Worm (Caenorhabditis elegans) whole organism, mixed stage, embryonic: Measurements from ENCODE around the gene col-146.

Experiments
- M03D4.4 ChIP-seq: sonication (generic microtip); optimal IDR thresholded peaks from 2 replicates; lab custom pipeline; 2017; ENCODE audit warnings: mild to moderate bottlenecking, missing genetic modification characterization, missing compliant biosample characterization
- bed-3 ChIP-seq: fragments of 200-800 bp; sonication (Bioruptor generic); optimal IDR thresholded peaks from 3 replicates; lab custom pipeline; 2018; ENCODE audit warnings: mild to moderate bottlenecking, missing genetic modification characterization, moderate library complexity, missing compliant biosample characterization
- blmp-1 ChIP-seq: fragments of 150-350 bp; optimal IDR thresholded peaks from 2 replicates; lab custom pipeline; 2014; ENCODE audit warnings: missing biosample characterization, missing genetic modification characterization
- ceh-39 ChIP-seq: fragments of 150-350 bp; optimal IDR thresholded peaks from 2 replicates; lab custom pipeline; 2014; ENCODE audit warnings: missing biosample characterization, missing genetic modification characterization
- ceh-43 ChIP-seq: fragments of 200-800 bp; sonication (Bioruptor generic); optimal IDR thresholded peaks from 2 replicates; lab custom pipeline; 2018; ENCODE audit warnings: mild to moderate bottlenecking, missing genetic modification characterization, moderate library complexity, missing compliant biosample characterization
- ceh-83 ChIP-seq: fragments of 200-800 bp; sonication (Bioruptor generic); optimal IDR thresholded peaks from 2 replicates; lab custom pipeline; 2018; ENCODE audit warnings: mild to moderate bottlenecking, missing genetic modification characterization, missing compliant biosample characterization
- cnd-1 ChIP-seq: fragments of 200-800 bp; sonication (Bioruptor generic); optimal IDR thresholded peaks from 2 replicates; lab custom pipeline; 2018; ENCODE audit warnings: mild to moderate bottlenecking, missing genetic modification characterization, missing compliant biosample characterization
- drap-1 ChIP-seq: fragments of 200-800 bp; sonication (Bioruptor generic); optimal IDR thresholded peaks from 3 replicates; lab custom pipeline; 2018; ENCODE audit warnings: mild to moderate bottlenecking, missing genetic modification characterization, missing compliant biosample characterization
- elt-1 ChIP-seq: sonication (generic microtip); optimal IDR thresholded peaks from 2 replicates; lab custom pipeline; 2017; ENCODE audit warnings: missing genetic modification characterization, mild to moderate bottlenecking, missing compliant biosample characterization, antibody characterized with exemption, moderate library complexity, borderline replicate concordance; ENCODE audit not compliant: insufficient read depth
- flh-1 ChIP-seq: fragments of 200-800 bp; sonication (Bioruptor generic); optimal IDR thresholded peaks from 2 replicates; lab custom pipeline; 2018; ENCODE audit warnings: mild to moderate bottlenecking, missing genetic modification characterization, moderate library complexity, missing compliant biosample characterization
- hlh-1 ChIP-seq: fragments of 150-350 bp; optimal IDR thresholded peaks from 2 replicates; lab custom pipeline; 2014; ENCODE audit warnings: missing biosample characterization, missing genetic modification reagents, missing genetic modification characterization
- lin-13 ChIP-seq: fragments of 150-350 bp; optimal IDR thresholded peaks from 2 replicates; lab custom pipeline; 2014; ENCODE audit warnings: missing biosample characterization, missing genetic modification characterization
- mab-5 ChIP-seq: fragments of 150-350 bp; optimal IDR thresholded peaks from 2 replicates; lab custom pipeline; 2014; ENCODE audit warnings: missing biosample characterization, missing genetic modification characterization
- mls-2 ChIP-seq: sonication (generic microtip); optimal IDR thresholded peaks from 2 replicates; lab custom pipeline; 2016; ENCODE audit warnings: mild to moderate bottlenecking, missing genetic modification characterization, moderate library complexity, missing compliant biosample characterization
- nhr-12 ChIP-seq: fragments of 150-350 bp; optimal IDR thresholded peaks from 2 replicates; lab custom pipeline; 2014; ENCODE audit warnings: missing biosample characterization, missing genetic modification characterization
- nhr-2 ChIP-seq: fragments of 150-350 bp; optimal IDR thresholded peaks from 2 replicates; lab custom pipeline; 2014; ENCODE audit warnings: missing biosample characterization, missing genetic modification characterization
- nhr-237 ChIP-seq: fragments of 150-350 bp; optimal IDR thresholded peaks from 2 replicates; lab custom pipeline; 2014; ENCODE audit warnings: missing biosample characterization, missing genetic modification characterization
- sem-2 ChIP-seq: fragments of 200-800 bp; sonication (Bioruptor generic); optimal IDR thresholded peaks from 2 replicates; lab custom pipeline; 2018; ENCODE audit warnings: mild to moderate bottlenecking, missing genetic modification characterization, missing compliant biosample characterization
- snpc-4 ChIP-seq: fragments of 150-350 bp; optimal IDR thresholded peaks from 2 replicates; lab custom pipeline; 2014; ENCODE audit warnings: missing biosample characterization, missing genetic modification characterization
- sptf-1 ChIP-seq: sonication (generic microtip); optimal IDR thresholded peaks from 2 replicates; lab custom pipeline; 2017; ENCODE audit warnings: mild to moderate bottlenecking, missing genetic modification characterization, moderate library complexity, missing compliant biosample characterization
- tbx-8 ChIP-seq: fragments of 200-800 bp; sonication (Bioruptor generic); optimal IDR thresholded peaks from 2 replicates; lab custom pipeline; 2018; ENCODE audit warnings: mild to moderate bottlenecking, missing genetic modification characterization, moderate library complexity, missing compliant biosample characterization
- unc-120 ChIP-seq: sonication (generic microtip); optimal IDR thresholded peaks from 2 replicates; lab custom pipeline; 2017; ENCODE audit warnings: missing genetic modification characterization, missing compliant biosample characterization; ENCODE audit not compliant: poor library complexity, severe bottlenecking
- unc-39 ChIP-seq: fragments of 150-350 bp; optimal IDR thresholded peaks from 2 replicates; lab custom pipeline; 2014; ENCODE audit warnings: missing biosample characterization, missing genetic modification characterization
- unc-62 ChIP-seq: fragments of 150-350 bp; optimal IDR thresholded peaks from 2 replicates; lab custom pipeline; 2014; ENCODE audit warnings: missing biosample characterization, missing genetic modification reagents, missing genetic modification characterization

Gene col-146

DNA sequence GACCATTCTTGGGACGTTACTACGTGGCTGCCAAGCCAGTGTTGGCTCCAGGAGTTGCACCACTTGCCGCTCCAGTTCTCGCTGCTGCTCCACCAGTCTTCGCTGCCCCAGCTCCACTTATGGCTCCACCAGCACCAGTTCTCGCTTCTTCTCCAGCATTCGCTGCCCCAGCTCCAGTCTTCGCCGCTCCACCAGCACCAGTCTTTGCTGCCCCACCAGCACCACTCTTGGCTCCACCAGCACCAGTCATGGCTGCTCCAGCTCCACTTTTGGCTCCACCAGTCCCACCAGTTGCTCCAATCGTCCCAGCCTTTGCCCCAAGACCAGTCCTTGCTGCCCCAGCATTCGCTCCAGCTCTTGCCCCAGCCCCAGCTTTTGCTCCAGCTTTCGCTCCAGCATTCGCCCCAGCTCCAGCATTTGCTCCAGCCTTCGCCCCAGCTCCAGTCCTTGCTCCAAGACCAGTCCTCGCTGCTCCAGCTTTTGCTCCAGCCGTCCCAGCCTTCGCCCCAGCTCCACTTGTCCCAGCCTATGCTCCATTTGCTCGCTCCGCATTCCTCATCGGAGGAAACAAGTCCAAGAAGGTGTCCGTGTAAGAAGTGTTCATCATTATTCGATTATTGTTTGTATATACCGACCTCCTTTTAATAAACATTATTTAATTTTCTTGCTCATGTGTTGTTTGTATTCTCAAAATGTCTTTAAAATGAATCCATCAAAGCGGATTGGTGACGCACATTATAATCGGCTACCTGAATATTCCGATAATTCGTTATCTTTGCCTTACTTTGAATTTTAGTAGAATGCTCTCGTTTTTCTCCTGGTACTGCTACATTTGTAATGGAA, 3.9 kb upstream of the col-146 start, which contains the start of gene T06E4.7:
TSS of gene T06E4.7 (plus strand) at position 793 of the 843 bp plus-strand sequence.
- no peak for TF ChIP-seq elt-1 (tag; lab: Kevin White, UChicago)
- no peak for TF ChIP-seq sem-2
- no peak for TF ChIP-seq nhr-2 (tag; lab: Kevin White, UChicago)
- TF ChIP-seq cnd-1: no peak
- no peak for TF ChIP-seq mls-2 (tag; lab: Kevin White, UChicago)
- no peak for TF ChIP-seq M03D4.4 (tag; lab: Kevin White, UChicago)
- no peak for TF ChIP-seq unc-62 (GFP tag; lab: Kevin White, UChicago)
- TF ChIP-seq drap-1 (GFP tag; lab: Kevin White, UChicago): no peak
- no peak for TF ChIP-seq blmp-1 (tag; lab: Kevin White, UChicago)
- TF ChIP-seq unc-120 (tag; lab: Kevin White, UChicago): no peak
- no peak for TF ChIP-seq sptf-1
- TF ChIP-seq ceh-39: no peak
- TF ChIP-seq hlh-1: no peak
- TF ChIP-seq bed-3 (GFP tag; lab: Kevin White, UChicago): no peak

DNA sequence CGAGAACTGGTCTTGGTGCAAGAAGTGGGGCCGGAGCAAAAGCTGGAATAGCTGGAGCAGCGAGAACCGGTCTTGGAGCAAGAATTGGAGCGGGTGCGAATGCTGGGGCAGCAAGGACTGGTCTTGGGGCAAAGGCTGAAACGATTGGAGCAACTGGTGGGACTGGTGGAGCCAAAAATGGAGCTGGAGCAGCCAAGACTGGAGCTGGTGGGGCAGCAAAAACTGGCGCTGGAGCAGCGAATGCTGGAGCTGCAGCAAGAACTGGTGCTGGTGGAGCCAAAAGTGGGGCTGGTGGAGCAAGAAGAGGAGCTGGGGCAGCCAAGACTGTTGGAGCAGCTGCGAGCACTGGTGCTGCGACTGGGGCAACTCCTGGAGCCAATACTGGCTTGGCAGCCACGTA, 1.1 kb upstream of the col-146 start:
- TF ChIP-seq drap-1 (GFP tag; lab: Kevin White, UChicago): no peak

DNA sequence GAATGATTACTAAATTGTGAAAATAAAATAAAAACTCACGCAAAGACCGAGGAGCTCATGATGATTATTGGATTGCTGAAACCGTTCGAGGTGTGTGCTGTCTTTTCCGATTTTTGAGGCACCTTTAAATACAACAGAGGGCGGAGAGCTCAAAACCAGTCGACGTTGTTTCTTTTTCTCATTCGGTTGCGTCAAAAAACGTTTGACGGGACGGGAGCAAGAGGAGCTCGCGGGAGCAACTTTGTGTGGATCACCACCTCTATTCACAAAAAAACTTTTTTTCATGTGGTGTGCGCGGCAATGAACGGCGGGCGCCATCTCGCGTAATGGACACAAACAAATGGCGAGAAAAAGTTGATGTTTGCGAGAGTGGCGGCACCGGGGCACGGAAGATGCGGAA, 629 bp upstream of the col-146 start, which contains the start of gene idpc-3:
TSS of gene idpc-3 (minus strand) at position 101 of the 400 bp plus-strand sequence.
- TF ChIP-seq unc-39 (no peak), mab-5 (tag; lab: Kevin White, UChicago) (no peak), ceh-43 (GFP tag; lab: Kevin White, UChicago) (no peak)

DNA sequence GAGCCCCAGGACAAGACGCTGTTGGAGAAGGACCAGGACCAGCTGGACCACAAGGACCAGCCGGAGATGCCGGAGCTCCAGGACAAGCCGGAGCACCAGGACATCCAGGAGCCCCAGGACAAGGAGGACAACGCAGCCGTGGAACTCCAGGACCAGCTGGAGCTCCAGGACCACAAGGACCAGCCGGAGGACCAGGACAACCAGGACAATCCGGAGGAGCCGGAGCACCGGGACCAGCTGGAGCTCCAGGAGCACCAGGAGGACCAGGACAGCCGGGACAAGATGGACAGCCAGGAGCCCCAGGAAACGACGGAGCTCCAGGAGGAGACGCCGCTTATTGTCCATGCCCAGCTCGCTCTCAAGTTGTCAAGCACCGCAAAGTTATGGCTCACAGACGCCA, 799 bp downstream of the col-146 start:
- TF ChIP-seq blmp-1 (tag; lab: Kevin White, UChicago): no peak
- TF ChIP-seq unc-39: no peak
- TF ChIP-seq tbx-8 (GFP tag; lab: Kevin White, UChicago): no peak
- TF ChIP-seq mls-2 (tag; lab: Kevin White, UChicago): no peak
- no peak for TF ChIP-seq ceh-83 (GFP tag; lab: Kevin White, UChicago)
- no peak for TF ChIP-seq sem-2
- TF ChIP-seq nhr-12 (tag; lab: Kevin White, UChicago): no peak
- no peak for TF ChIP-seq sptf-1
- TF ChIP-seq mab-5 (tag; lab: Kevin White, UChicago): no peak

DNA sequence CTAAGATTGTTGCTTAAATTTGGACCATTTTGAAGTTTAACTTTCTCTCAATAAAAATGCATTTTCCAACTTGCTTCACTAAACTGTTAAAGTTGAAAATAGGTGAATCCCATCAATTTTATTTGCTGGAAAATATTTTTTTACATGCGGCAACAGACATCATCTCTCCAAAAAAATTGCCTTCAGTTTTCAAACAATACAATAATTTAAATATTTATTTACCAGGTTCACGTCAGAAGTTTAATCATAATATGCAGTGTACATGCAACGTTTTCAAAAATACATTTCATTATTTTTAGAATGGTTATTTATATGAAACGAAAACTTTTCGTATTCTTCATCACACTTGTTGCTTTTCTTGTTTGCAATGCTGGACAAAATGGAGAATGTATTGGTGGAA, 1.2 kb downstream of the col-146 start, which contains the start of gene T06E4.5:
TSS of gene T06E4.5 (plus strand) at position 301 of the 400 bp plus-strand sequence.
- TF ChIP-seq bed-3 (GFP tag; lab: Kevin White, UChicago) (no peak), snpc-4 (tag; lab: Kevin White, UChicago) (no peak)

DNA sequence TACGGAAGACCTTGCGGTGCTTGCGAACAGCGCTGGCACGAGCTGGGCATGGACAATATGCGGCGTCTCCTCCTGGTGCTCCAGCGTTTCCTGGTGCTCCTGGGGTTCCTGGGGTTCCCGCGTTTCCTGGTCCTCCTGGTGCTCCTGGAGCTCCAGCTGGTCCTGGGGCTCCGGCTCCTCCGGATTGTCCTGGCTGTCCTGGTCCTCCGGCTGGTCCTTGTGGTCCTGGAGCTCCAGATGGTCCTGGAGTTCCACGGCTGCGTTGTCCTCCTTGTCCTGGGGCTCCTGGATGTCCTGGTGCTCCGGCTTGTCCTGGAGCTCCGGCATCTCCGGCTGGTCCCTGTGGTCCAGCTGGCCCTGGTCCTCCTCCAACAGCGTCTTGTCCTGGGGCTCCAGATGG, 2.6 kb downstream of the col-146 start:
- no peak for TF ChIP-seq flh-1 (GFP tag; lab: Kevin White, UChicago)
- TF ChIP-seq nhr-2 (tag; lab: Kevin White, UChicago): no peak
- no peak for TF ChIP-seq cnd-1
- TF ChIP-seq, all 35 proteins: peak for 0

DNA sequence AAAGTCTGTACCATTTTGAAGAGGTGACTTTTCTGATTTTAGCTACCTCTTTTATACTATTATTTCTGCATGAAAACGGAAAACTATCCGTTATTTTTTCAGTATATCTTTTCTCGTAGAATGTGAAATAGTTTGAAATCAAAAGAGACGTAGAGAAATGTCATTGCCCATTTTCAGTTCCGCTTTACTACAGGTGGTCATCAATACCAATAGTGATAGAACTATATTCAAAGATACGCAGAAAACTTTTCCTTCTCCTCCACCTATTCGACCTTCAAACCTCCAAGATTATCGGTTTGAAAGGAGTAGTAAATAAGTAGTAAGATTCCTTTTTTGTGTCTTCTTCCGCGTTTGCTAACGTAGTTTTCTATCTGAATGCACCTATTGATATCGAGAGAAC, 3.6 kb downstream of the col-146 start, which contains the start of gene col-147:
TSS of gene col-147 (minus strand) at position 26 of the 400 bp plus-strand sequence.
- no peak for TF ChIP-seq elt-1 (tag; lab: Kevin White, UChicago)
- no peak for TF ChIP-seq tbx-8 (GFP tag; lab: Kevin White, UChicago)
- TF ChIP-seq lin-13 (tag; lab: Kevin White, UChicago): no peak
- no peak for TF ChIP-seq unc-62 (GFP tag; lab: Kevin White, UChicago)
- TF ChIP-seq nhr-237 (tag; lab: Kevin White, UChicago): no peak
- TF ChIP-seq, all 35 proteins: peak for 0
